Worm (Caenorhabditis elegans): ENCODE data around the gene F46B3.16.
A peak's percentile ranks its signal among the peaks of the same experiment; 100 is the strongest.

Gene F46B3.16

ce11 chrV:20597076-20597475 is 37.4 kb upstream of the F46B3.16 start, which contains the start of gene F46B3.1 (continued):
- TF ChIP-seq ztf-28 (GFP tag; IDR thresholded peaks at IDR 0.05) (no peak), D2030.7 (GFP tag; IDR thresholded peaks at IDR 0.05) (no peak)

- TF ChIP-seq Y56A3A.18 (GFP tag; IDR thresholded peaks at IDR 0.05) (no peak), F57A8.1 (GFP tag; optimal IDR thresholded peaks at IDR 0.05) (no peak), aptf-2 (GFP tag; conservative IDR thresholded peaks at IDR 0.05) (no peak), gei-17 (GFP tag; optimal IDR thresholded peaks at IDR 0.05) (no peak), rcor-1 (GFP tag; IDR thresholded peaks at IDR 0.05) (no peak), nfyb-1 (GFP tag; IDR thresholded peaks at IDR 0.05) (no peak), snpc-1.3 (tag; optimal IDR thresholded peaks at IDR 0.05; ENCODE audit: insufficient read depth) (no peak), Y53G8AR.9 (GFP tag; conservative IDR thresholded peaks at IDR 0.05) (no peak), hrde-1 (tag; optimal IDR thresholded peaks at IDR 0.05; ENCODE audit: borderline replicate concordance) (no peak), nhr-27 (tag; optimal IDR thresholded peaks at IDR 0.05) (no peak), madf-6 (GFP tag; IDR thresholded peaks at IDR 0.05) (no peak), attf-6 (GFP tag; IDR thresholded peaks at IDR 0.05) (no peak), F57C9.4 (tag; optimal IDR thresholded peaks at IDR 0.05) (no peak), atf-7 (tag; optimal IDR thresholded peaks at IDR 0.05) (no peak), K11D2.4 (GFP tag; IDR thresholded peaks at IDR 0.05) (no peak), ceh-27 (GFP tag; optimal IDR thresholded peaks at IDR 0.05) (no peak)
Observed at ce11 chrV:20599795-20600194, 34.6 kb upstream of the F46B3.16 start, which contains the start of gene col-163. Gene col-163 (plus strand): TSS chrV:20600095.

ce11 chrV:20600704-20601103 is 33.7 kb upstream of the F46B3.16 start:
- TF ChIP-seq lag-1 (GFP tag; IDR thresholded peaks at IDR 0.05) (0 out of 2 replicates have a peak, but pooled peaks have one; percentile 75), zfh-2 (GFP tag; conservative IDR thresholded peaks at IDR 0.05) (peak; percentile 55; the same call in 1 of the 2 replicates), nhr-80 (tag; optimal IDR thresholded peaks at IDR 0.05) (no peak)

- TF ChIP-seq madf-3 (GFP tag; IDR thresholded peaks at IDR 0.05) (no peak), tlf-1 (GFP tag; optimal IDR thresholded peaks at IDR 0.05) (no peak), Y79H2A.3 (GFP tag; conservative IDR thresholded peaks at IDR 0.05) (no peak), chd-7 (tag; optimal IDR thresholded peaks at IDR 0.05) (no peak), rec-8 (tag; optimal IDR thresholded peaks at IDR 0.05) (no peak), Y95B8A.8 (GFP tag; IDR thresholded peaks at IDR 0.05) (no peak), hlh-26 (GFP tag; conservative IDR thresholded peaks at IDR 0.05) (no peak), Y56A3A.18 (GFP tag; IDR thresholded peaks at IDR 0.05) (no peak), snpc-1.1 (tag; optimal IDR thresholded peaks at IDR 0.05; ENCODE audit: insufficient read depth) (no peak), F39B2.1 (GFP tag; IDR thresholded peaks at IDR 0.05) (no peak), F55B11.4 (tag; optimal IDR thresholded peaks at IDR 0.05; ENCODE audit: borderline replicate concordance, insufficient read depth) (no peak), lsy-27 (tag; optimal IDR thresholded peaks at IDR 0.05; ENCODE audit: borderline replicate concordance, insufficient read depth) (no peak), sdz-38 (tag; optimal IDR thresholded peaks at IDR 0.05) (no peak)
Observed at ce11 chrV:20603014-20603413, 31.4 kb upstream of the F46B3.16 start, which contains the start of gene ttr-11. Gene ttr-11 (plus strand): TSS chrV:20603314.
